Worm (Caenorhabditis elegans) whole organism, late embryonic: ENCODE results near the gene oac-22.

Experiments used
- C08G9.2 ChIP-seq: sonication (generic microtip); optimal IDR thresholded peaks from 2 replicates; lab custom pipeline; 2016; ENCODE audit warnings: mild to moderate bottlenecking, missing genetic modification characterization, moderate library complexity, missing compliant biosample characterization
- K09A11.1 ChIP-seq: sonication (generic microtip); optimal IDR thresholded peaks from 2 replicates; lab custom pipeline; 2017; ENCODE audit warnings: antibody characterized with exemption, mild to moderate bottlenecking, missing genetic modification characterization, missing compliant biosample characterization; ENCODE audit not compliant: insufficient read depth
- T23F11.4 ChIP-seq: fragments of 200-800 bp; sonication (Bioruptor generic); optimal IDR thresholded peaks from 2 replicates; lab custom pipeline; 2018; ENCODE audit warnings: mild to moderate bottlenecking, missing genetic modification characterization, missing compliant biosample characterization
- ahr-1 ChIP-seq: sonication (generic microtip); optimal IDR thresholded peaks from 2 replicates; lab custom pipeline; 2016; ENCODE audit warnings: missing genetic modification characterization, missing compliant biosample characterization
- ceh-14 ChIP-seq: sonication (generic microtip); optimal IDR thresholded peaks from 2 replicates; lab custom pipeline; 2016; ENCODE audit warnings: missing genotype, missing genetic modification characterization, missing compliant biosample characterization
- ceh-18 ChIP-seq: sonication (generic microtip); optimal IDR thresholded peaks from 2 replicates; lab custom pipeline; 2016; ENCODE audit warnings: missing genetic modification characterization, missing compliant biosample characterization
- ceh-2 ChIP-seq: sonication (generic microtip); optimal IDR thresholded peaks from 2 replicates; lab custom pipeline; 2016; ENCODE audit warnings: missing genotype, missing genetic modification characterization, missing compliant biosample characterization
- ceh-24 ChIP-seq: sonication (generic microtip); optimal IDR thresholded peaks from 2 replicates; lab custom pipeline; 2016; ENCODE audit warnings: mild to moderate bottlenecking, missing genetic modification characterization, missing compliant biosample characterization
- ceh-45 ChIP-seq: fragments of 200-800 bp; sonication (Bioruptor generic); IDR thresholded peaks from 2 replicates; pipeline ENCODE4 v1.3.6; 2022; ENCODE audit warnings: missing genetic modification reagents, missing genetic modification characterization, missing compliant biosample characterization
- ceh-48 ChIP-seq: sonication (generic microtip); optimal IDR thresholded peaks from 2 replicates; lab custom pipeline; 2016; ENCODE audit warnings: missing genetic modification characterization, inconsistent platforms, missing compliant biosample characterization
- ceh-6 ChIP-seq: fragments of 200-800 bp; sonication (Bioruptor generic); optimal IDR thresholded peaks from 2 replicates; lab custom pipeline; 2018; ENCODE audit warnings: mild to moderate bottlenecking, missing genetic modification characterization, missing compliant biosample characterization
- che-1 ChIP-seq: sonication (generic microtip); optimal IDR thresholded peaks from 2 replicates; lab custom pipeline; 2016; ENCODE audit warnings: mild to moderate bottlenecking, missing genetic modification characterization, missing compliant biosample characterization
- dmd-4 ChIP-seq: sonication (generic microtip); optimal IDR thresholded peaks from 2 replicates; lab custom pipeline; 2016; ENCODE audit warnings: borderline replicate concordance, missing genetic modification characterization, missing compliant biosample characterization
- dve-1 ChIP-seq: sonication (generic microtip); optimal IDR thresholded peaks from 2 replicates; lab custom pipeline; 2017; ENCODE audit warnings: antibody characterized with exemption, mild to moderate bottlenecking, missing genetic modification characterization, missing compliant biosample characterization
- elt-4 ChIP-seq: sonication (generic microtip); optimal IDR thresholded peaks from 2 replicates; lab custom pipeline; 2016; ENCODE audit warnings: missing genetic modification characterization, missing compliant biosample characterization
- fkh-10 ChIP-seq: fragments of 150-350 bp; optimal IDR thresholded peaks from 2 replicates; lab custom pipeline; 2014; ENCODE audit warnings: missing biosample characterization, missing genetic modification reagents, missing genetic modification characterization
- gmeb-2 ChIP-seq: sonication (generic microtip); optimal IDR thresholded peaks from 2 replicates; lab custom pipeline; 2016; ENCODE audit warnings: missing genetic modification characterization, inconsistent platforms, missing compliant biosample characterization
- hlh-15 ChIP-seq: sonication (generic microtip); optimal IDR thresholded peaks from 2 replicates; lab custom pipeline; 2016; ENCODE audit warnings: missing genetic modification characterization, missing compliant biosample characterization
- hlh-8 ChIP-seq: sonication (generic microtip); optimal IDR thresholded peaks from 2 replicates; lab custom pipeline; 2016; ENCODE audit warnings: missing genotype, missing genetic modification characterization, missing compliant biosample characterization
- lim-6 ChIP-seq: sonication (generic microtip); optimal IDR thresholded peaks from 2 replicates; lab custom pipeline; 2016; ENCODE audit warnings: missing genetic modification characterization, missing compliant biosample characterization
- lin-11 ChIP-seq: fragments of 200-800 bp; sonication (Bioruptor generic); optimal IDR thresholded peaks from 2 replicates; lab custom pipeline; 2018; ENCODE audit warnings: mild to moderate bottlenecking, missing genetic modification characterization, missing compliant biosample characterization
- mec-3 ChIP-seq: sonication (generic microtip); optimal IDR thresholded peaks from 2 replicates; lab custom pipeline; 2016; ENCODE audit warnings: borderline replicate concordance, missing genetic modification characterization, missing compliant biosample characterization
- nfya-1 ChIP-seq: sonication (generic microtip); optimal IDR thresholded peaks from 2 replicates; lab custom pipeline; 2017; ENCODE audit warnings: missing genetic modification characterization, mild to moderate bottlenecking, missing compliant biosample characterization, antibody characterized with exemption, moderate library complexity
- nhr-11 ChIP-seq: fragments of 150-350 bp; optimal IDR thresholded peaks from 2 replicates; lab custom pipeline; 2014; ENCODE audit warnings: missing biosample characterization, missing genetic modification characterization
- odd-2 ChIP-seq: sonication (generic microtip); optimal IDR thresholded peaks from 2 replicates; lab custom pipeline; 2017; ENCODE audit warnings: antibody characterized with exemption, mild to moderate bottlenecking, missing genetic modification characterization, missing compliant biosample characterization
- pax-1 ChIP-seq: fragments of 150-350 bp; optimal IDR thresholded peaks from 2 replicates; lab custom pipeline; 2014; ENCODE audit warnings: missing biosample characterization, missing genetic modification characterization
- pha-2 ChIP-seq: sonication (generic microtip); optimal IDR thresholded peaks from 2 replicates; lab custom pipeline; 2017; ENCODE audit warnings: mild to moderate bottlenecking, missing genetic modification characterization, missing compliant biosample characterization
- pha-4 ChIP-seq: fragments of 150-350 bp; optimal IDR thresholded peaks from 2 replicates; lab custom pipeline; 2018; ENCODE audit warnings: missing biosample characterization, missing genetic modification reagents, missing genetic modification characterization
- pros-1 ChIP-seq: fragments of 150-350 bp; optimal IDR thresholded peaks from 2 replicates; lab custom pipeline; 2014; ENCODE audit warnings: missing biosample characterization, missing genetic modification reagents, missing genetic modification characterization
- sox-2 ChIP-seq: fragments of 200-800 bp; sonication (Bioruptor generic); IDR thresholded peaks from 2 replicates; pipeline ENCODE4 v1.3.6; 2022; ENCODE audit warnings: missing genetic modification reagents, missing genetic modification characterization, missing compliant biosample characterization
- tbx-2 ChIP-seq: sonication (generic microtip); optimal IDR thresholded peaks from 2 replicates; lab custom pipeline; 2016; ENCODE audit warnings: missing genetic modification characterization, missing compliant biosample characterization
- ttx-3 ChIP-seq: sonication (generic microtip); optimal IDR thresholded peaks from 2 replicates; lab custom pipeline; 2016; ENCODE audit warnings: missing genetic modification reagents, missing genetic modification characterization, missing compliant biosample characterization
- unc-42 ChIP-seq: sonication (generic microtip); optimal IDR thresholded peaks from 2 replicates; lab custom pipeline; 2016; ENCODE audit warnings: missing genotype, missing genetic modification characterization, missing compliant biosample characterization
- zip-5 ChIP-seq: sonication (generic microtip); optimal IDR thresholded peaks from 2 replicates; lab custom pipeline; 2016; ENCODE audit warnings: missing genetic modification characterization, missing compliant biosample characterization
- ztf-16 ChIP-seq: sonication (generic microtip); optimal IDR thresholded peaks from 2 replicates; lab custom pipeline; 2017; ENCODE audit warnings: missing genetic modification characterization, missing compliant biosample characterization

Gene oac-22

ce11 chrIV:3888963-3889362, 3.5 kb downstream of the oac-22 start, which contains the start of gene oac-21:
Gene oac-21, plus strand, starts transcription at chrIV:3889263.
- TF ChIP-seq mec-3 (tag; lab: Kevin White, UChicago): no peak
- no peak for TF ChIP-seq ceh-14 (tag; lab: Kevin White, UChicago)
- TF ChIP-seq ceh-45 (GFP tag; lab: Robert Waterston, UW): no peak
- no peak for TF ChIP-seq K09A11.1 (tag; lab: Kevin White, UChicago)
- TF ChIP-seq zip-5: no peak
- TF ChIP-seq pha-4 (tag; lab: Kevin White, UChicago): no peak
- TF ChIP-seq odd-2 (tag; lab: Kevin White, UChicago): no peak
- no peak for TF ChIP-seq tbx-2 (tag; lab: Kevin White, UChicago)
- no peak for TF ChIP-seq elt-4 (tag; lab: Kevin White, UChicago)
- TF ChIP-seq lim-6 (tag; lab: Kevin White, UChicago): no peak
- TF ChIP-seq, all 69 proteins: peak for 0

ce11 chrIV:3892027-3892426, 6.6 kb downstream of the oac-22 start, which contains the start of gene F56D6.9:
Gene F56D6.9, plus strand, starts transcription at chrIV:3892327.
- TF ChIP-seq C08G9.2 (tag; lab: Kevin White, UChicago) (no peak), K09A11.1 (tag; lab: Kevin White, UChicago) (no peak)
- TF ChIP-seq, all 69 proteins: peak for 0

- TF ChIP-seq nhr-11 (tag; lab: Kevin White, UChicago): no peak
- TF ChIP-seq ztf-16 (tag; lab: Kevin White, UChicago): no peak
- no peak for TF ChIP-seq ceh-24 (tag; lab: Kevin White, UChicago)
- no peak for TF ChIP-seq che-1 (tag; lab: Kevin White, UChicago)
- no peak for TF ChIP-seq unc-42 (tag; lab: Kevin White, UChicago)
- TF ChIP-seq pax-1 (tag; lab: Kevin White, UChicago): no peak
- no peak for TF ChIP-seq mec-3 (tag; lab: Kevin White, UChicago)
- TF ChIP-seq ceh-2 (tag; lab: Kevin White, UChicago): no peak
- no peak for TF ChIP-seq fkh-10 (GFP tag; lab: Kevin White, UChicago)
- no peak for TF ChIP-seq pha-2
- TF ChIP-seq hlh-8: no peak
- no peak for TF ChIP-seq ceh-6
- TF ChIP-seq dve-1: no peak
Observed at ce11 chrIV:3894004-3894480, 8.6 kb downstream of the oac-22 start, which contains the start of gene F56D6.8. Gene F56D6.8, minus strand, starts transcription at chrIV:3894430.

ce11 chrIV:3894770-3895169, 9.3 kb downstream of the oac-22 start, which contains the start of gene dct-8:
Gene dct-8, plus strand, starts transcription at chrIV:3895070.
- TF ChIP-seq ttx-3 (tag; lab: Kevin White, UChicago) (no peak), nfya-1 (tag; lab: Kevin White, UChicago) (no peak), hlh-15 (no peak), ahr-1 (no peak), pha-4 (tag; lab: Kevin White, UChicago) (no peak), sox-2 (GFP tag; lab: Robert Waterston, UW) (no peak), dve-1 (no peak), T23F11.4 (no peak), dmd-4 (tag; lab: Kevin White, UChicago) (no peak), mec-3 (tag; lab: Kevin White, UChicago) (no peak), fkh-10 (GFP tag; lab: Kevin White, UChicago) (no peak), ceh-48 (tag; lab: Kevin White, UChicago) (no peak), pros-1 (tag; lab: Kevin White, UChicago) (no peak), gmeb-2 (no peak), ceh-18 (tag; lab: Kevin White, UChicago) (no peak), lin-11 (tag; lab: Kevin White, UChicago) (no peak), pha-2 (no peak)
- TF ChIP-seq, all 69 proteins: peak for 0
